Fruit fly (Drosophila melanogaster) whole organism, embryonic: ENCODE data around the gene CG4757.

Source experiments
- ATbp ChIP-seq: fragments of 200-800 bp; sonication (Bioruptor generic); optimal IDR thresholded peaks from 2 replicates; lab custom pipeline; 2017; ENCODE audit warnings: missing biosample characterization, mild to moderate bottlenecking, missing genetic modification characterization, missing genetic modification reagents
- Abd-B ChIP-seq: fragments of 200-800 bp; sonication (Bioruptor generic); optimal IDR thresholded peaks from 2 replicates; lab custom pipeline; 2018; ENCODE audit warnings: missing biosample characterization, mild to moderate bottlenecking, missing genetic modification characterization, moderate library complexity
- Blimp-1 ChIP-seq: fragments of 200-800 bp; sonication (Bioruptor generic); optimal IDR thresholded peaks from 3 replicates; lab custom pipeline; 2018; ENCODE audit warnings: missing biosample characterization, missing genetic modification characterization, mild to moderate bottlenecking, moderate library complexity, missing genetic modification reagents
- CG10209 ChIP-seq: fragments of 200-800 bp; sonication (Bioruptor generic); optimal IDR thresholded peaks from 3 replicates; lab custom pipeline; 2017; ENCODE audit warnings: missing biosample characterization, mild to moderate bottlenecking, missing genetic modification characterization, missing genetic modification reagents
- CG11398 ChIP-seq: fragments of 200-800 bp; sonication (Bioruptor generic); optimal IDR thresholded peaks from 2 replicates; lab custom pipeline; 2016; ENCODE audit warnings: missing biosample characterization, missing genetic modification characterization
- CG11456 ChIP-seq: fragments of 200-800 bp; sonication (Bioruptor generic); IDR thresholded peaks from 3 replicates; pipeline ENCODE4 v1.3.6; 2022; ENCODE audit warnings: missing biosample characterization, missing genetic modification characterization
- CG12071 ChIP-seq: fragments of 200-800 bp; sonication (Bioruptor generic); optimal IDR thresholded peaks from 3 replicates; lab custom pipeline; 2018; ENCODE audit warnings: missing biosample characterization, mild to moderate bottlenecking, missing genetic modification characterization
- CG12659 ChIP-seq: fragments of 200-800 bp; sonication (Bioruptor generic); optimal IDR thresholded peaks from 3 replicates; lab custom pipeline; 2017; ENCODE audit warnings: mild to moderate bottlenecking, missing biosample characterization, missing genetic modification reagents, missing genetic modification characterization
- CG12744 ChIP-seq: fragments of 200-800 bp; sonication (Bioruptor generic); optimal IDR thresholded peaks from 2 replicates; lab custom pipeline; 2016; ENCODE audit warnings: missing biosample characterization, missing genetic modification characterization
- CG14441 ChIP-seq: fragments of 200-800 bp; sonication (Bioruptor generic); IDR thresholded peaks from 2 replicates; pipeline ENCODE4 v1.3.6; 2022; ENCODE audit warnings: missing biosample characterization, missing genetic modification characterization
- CG1529 ChIP-seq: fragments of 200-800 bp; sonication (Bioruptor generic); optimal IDR thresholded peaks from 3 replicates; lab custom pipeline; 2018; ENCODE audit warnings: missing biosample characterization, missing genetic modification characterization
- CG15514 ChIP-seq: fragments of 200-800 bp; sonication (Bioruptor generic); optimal IDR thresholded peaks from 3 replicates; lab custom pipeline; 2017; ENCODE audit warnings: missing biosample characterization, missing genetic modification characterization, mild to moderate bottlenecking, moderate library complexity, missing genetic modification reagents
- CG16779 ChIP-seq: fragments of 200-800 bp; sonication (Bioruptor generic); IDR thresholded peaks from 2 replicates; pipeline ENCODE4 v1.3.6; 2022; ENCODE audit warnings: missing biosample characterization, missing genetic modification characterization
- CG16813 ChIP-seq: fragments of 200-800 bp; sonication (Bioruptor generic); IDR thresholded peaks from 3 replicates; pipeline ENCODE4 v1.3.6; 2022; ENCODE audit warnings: missing biosample characterization, missing genetic modification characterization; ENCODE audit not compliant: partially characterized antibody
- CG34376 ChIP-seq: fragments of 200-800 bp; sonication (Bioruptor generic); optimal IDR thresholded peaks from 2 replicates; lab custom pipeline; 2018; ENCODE audit warnings: missing biosample characterization, mild to moderate bottlenecking, missing genetic modification characterization
- CG34422 ChIP-seq: fragments of 200-800 bp; sonication (Bioruptor generic); IDR thresholded peaks from 3 replicates; pipeline ENCODE4 v1.3.6; 2022; ENCODE audit warnings: missing biosample characterization, missing genetic modification characterization
- CG3838 ChIP-seq: fragments of 200-800 bp; sonication (Bioruptor generic); optimal IDR thresholded peaks from 3 replicates; lab custom pipeline; 2016; ENCODE audit warnings: missing biosample characterization, missing genetic modification characterization
- CG42726 ChIP-seq: fragments of 200-800 bp; sonication (Bioruptor generic); IDR thresholded peaks from 2 replicates; pipeline ENCODE4 v1.3.6; 2022; ENCODE audit warnings: missing biosample characterization, missing genetic modification characterization; ENCODE audit not compliant: partially characterized antibody
- CG43689 ChIP-seq: fragments of 200-800 bp; sonication (Bioruptor generic); IDR thresholded peaks from 2 replicates; pipeline ENCODE4 v1.3.6; 2022; ENCODE audit warnings: missing biosample characterization, missing genetic modification characterization
- CG4820 ChIP-seq: fragments of 200-800 bp; sonication (Bioruptor generic); optimal IDR thresholded peaks from 3 replicates; lab custom pipeline; 2016; ENCODE audit warnings: missing biosample characterization, missing genetic modification characterization
- CG6175 ChIP-seq: fragments of 200-800 bp; sonication (Bioruptor generic); IDR thresholded peaks from 3 replicates; pipeline ENCODE4 v1.3.6; 2022; ENCODE audit warnings: missing biosample characterization, missing genetic modification characterization
- CG6272 ChIP-seq: fragments of 200-800 bp; sonication (Bioruptor generic); IDR thresholded peaks from 2 replicates; pipeline ENCODE4 v1.3.6; 2022; ENCODE audit warnings: missing biosample characterization, missing genetic modification characterization
- CG7987 ChIP-seq: fragments of 200-800 bp; sonication (Bioruptor generic); optimal IDR thresholded peaks from 2 replicates; lab custom pipeline; 2018; ENCODE audit warnings: missing biosample characterization, mild to moderate bottlenecking, missing genetic modification characterization, moderate library complexity
- D ChIP-seq, 2 experiments: fragments of 200-800 bp in 1 of 2; fragments of >200 bp in 1 of 2; sonication (Bioruptor generic) in 1 of 2; optimal IDR thresholded peaks; 2 replicates in 1 of 2; 3 replicates in 1 of 2; lab custom pipeline; 2017; ENCODE audit warnings: mild to moderate bottlenecking in 1 of 2, missing biosample characterization in 1 of 2, missing genetic modification characterization in 1 of 2, missing genetic modification reagents in 1 of 2
- Dad ChIP-seq: fragments of 200-800 bp; sonication (Bioruptor generic); optimal IDR thresholded peaks from 3 replicates; lab custom pipeline; 2016; ENCODE audit warnings: missing biosample characterization, missing genetic modification characterization
- E2f1 ChIP-seq: fragments of 200-800 bp; sonication (Bioruptor generic); IDR thresholded peaks from 2 replicates; pipeline ENCODE4 v1.3.6; 2022; ENCODE audit warnings: missing biosample characterization, missing genetic modification characterization
- HmgZ ChIP-seq: fragments of 200-800 bp; sonication (Bioruptor generic); optimal IDR thresholded peaks from 2 replicates; lab custom pipeline; 2018; ENCODE audit warnings: missing biosample characterization, mild to moderate bottlenecking, missing genetic modification characterization
- MTF-1 ChIP-seq: fragments of 200-800 bp; sonication (Bioruptor generic); optimal IDR thresholded peaks from 2 replicates; lab custom pipeline; 2018; ENCODE audit warnings: missing biosample characterization, mild to moderate bottlenecking, missing genetic modification characterization, borderline replicate concordance
- Optix ChIP-seq: fragments of 200-800 bp; sonication (Bioruptor generic); IDR thresholded peaks from 3 replicates; pipeline ENCODE4 v1.3.6; 2022; ENCODE audit warnings: missing biosample characterization, missing genetic modification characterization
- Pdp1 ChIP-seq, 2 experiments: fragments of 200-800 bp; sonication (Bioruptor generic); optimal IDR thresholded peaks; 3 replicates each; lab custom pipeline; 2016; ENCODE audit warnings: missing biosample characterization in 2 of 2, missing genetic modification characterization in 2 of 2, mild to moderate bottlenecking in 1 of 2, moderate library complexity in 1 of 2
- Trl ChIP-seq, 3 experiments: fragments of >200 bp in 2 of 3; fragments of 200-800 bp in 1 of 3; sonication (Bioruptor generic) in 1 of 3; optimal IDR thresholded peaks; 2 replicates in 1 of 3; 3 replicates in 2 of 3; lab custom pipeline; 2016 to 2017; ENCODE audit warnings: missing biosample characterization in 1 of 3, missing genetic modification characterization in 1 of 3
- Vsx1 ChIP-seq: fragments of 200-800 bp; sonication (Bioruptor generic); optimal IDR thresholded peaks from 2 replicates; lab custom pipeline; 2017; ENCODE audit warnings: missing biosample characterization, mild to moderate bottlenecking, missing genetic modification characterization, missing genetic modification reagents
- cato ChIP-seq: fragments of 200-800 bp; sonication (Bioruptor generic); optimal IDR thresholded peaks from 2 replicates; lab custom pipeline; 2016; ENCODE audit warnings: missing biosample characterization, missing genetic modification characterization, borderline replicate concordance
- cg ChIP-seq: fragments of 200-800 bp; sonication (Bioruptor generic); optimal IDR thresholded peaks from 3 replicates; lab custom pipeline; 2019; ENCODE audit warnings: missing biosample characterization, mild to moderate bottlenecking, missing genetic modification characterization, moderate library complexity
- dati ChIP-seq: fragments of 200-800 bp; sonication (Bioruptor generic); IDR thresholded peaks from 2 replicates; pipeline ENCODE4 v1.3.6; 2022; ENCODE audit warnings: missing biosample characterization, missing genetic modification characterization
- dpn ChIP-seq, 2 experiments: fragments of 200-800 bp; sonication (Bioruptor generic); optimal IDR thresholded peaks; 3 replicates each; lab custom pipeline; 2016; ENCODE audit warnings: missing biosample characterization in 2 of 2, missing genetic modification characterization in 2 of 2
- gem ChIP-seq: fragments of 200-800 bp; sonication (Bioruptor generic); optimal IDR thresholded peaks from 2 replicates; lab custom pipeline; 2019; ENCODE audit warnings: missing biosample characterization, mild to moderate bottlenecking, missing genetic modification characterization, moderate library complexity
- gfzf ChIP-seq: fragments of 200-800 bp; sonication (Bioruptor generic); optimal IDR thresholded peaks from 2 replicates; lab custom pipeline; 2016; ENCODE audit warnings: missing biosample characterization, mild to moderate bottlenecking, missing genetic modification characterization, moderate library complexity
- klu ChIP-seq: fragments of 200-800 bp; sonication (Bioruptor generic); IDR thresholded peaks from 2 replicates; pipeline ENCODE4 v1.3.6; 2022; ENCODE audit warnings: missing biosample characterization, missing genetic modification characterization
- lbe ChIP-seq: fragments of 200-800 bp; sonication (Bioruptor generic); optimal IDR thresholded peaks from 2 replicates; lab custom pipeline; 2016; ENCODE audit warnings: missing biosample characterization, mild to moderate bottlenecking, missing genetic modification characterization
- nau ChIP-seq: fragments of 200-800 bp; sonication (Bioruptor generic); optimal IDR thresholded peaks from 3 replicates; lab custom pipeline; 2017; ENCODE audit warnings: missing biosample characterization, mild to moderate bottlenecking, missing genetic modification characterization, missing genetic modification reagents
- nmo ChIP-seq: fragments of 200-800 bp; sonication (Bioruptor generic); optimal IDR thresholded peaks from 2 replicates; lab custom pipeline; 2018; ENCODE audit warnings: missing biosample characterization, mild to moderate bottlenecking, missing genetic modification characterization, moderate library complexity
- nom ChIP-seq: fragments of 200-800 bp; sonication (Bioruptor generic); optimal IDR thresholded peaks from 2 replicates; lab custom pipeline; 2017; ENCODE audit warnings: missing biosample characterization, missing genetic modification characterization, mild to moderate bottlenecking, moderate library complexity, missing genetic modification reagents
- sisA ChIP-seq: fragments of 200-800 bp; sonication (Bioruptor generic); IDR thresholded peaks from 2 replicates; pipeline ENCODE4 v1.3.6; 2022; ENCODE audit warnings: missing biosample characterization, missing genetic modification characterization
- so ChIP-seq: fragments of 200-800 bp; sonication (Bioruptor generic); IDR thresholded peaks from 3 replicates; pipeline ENCODE4 v1.3.6; 2022; ENCODE audit warnings: missing biosample characterization, missing genetic modification characterization
- unc-4 ChIP-seq: fragments of 200-800 bp; sonication (Bioruptor generic); IDR thresholded peaks from 2 replicates; pipeline ENCODE4 v1.3.6; 2022; ENCODE audit warnings: missing biosample characterization, missing genetic modification characterization; ENCODE audit not compliant: partially characterized antibody
- wek ChIP-seq: fragments of 200-800 bp; sonication (Bioruptor generic); optimal IDR thresholded peaks from 3 replicates; lab custom pipeline; 2018; ENCODE audit warnings: missing biosample characterization, mild to moderate bottlenecking, missing genetic modification characterization, moderate library complexity

Gene CG4757

DNA sequence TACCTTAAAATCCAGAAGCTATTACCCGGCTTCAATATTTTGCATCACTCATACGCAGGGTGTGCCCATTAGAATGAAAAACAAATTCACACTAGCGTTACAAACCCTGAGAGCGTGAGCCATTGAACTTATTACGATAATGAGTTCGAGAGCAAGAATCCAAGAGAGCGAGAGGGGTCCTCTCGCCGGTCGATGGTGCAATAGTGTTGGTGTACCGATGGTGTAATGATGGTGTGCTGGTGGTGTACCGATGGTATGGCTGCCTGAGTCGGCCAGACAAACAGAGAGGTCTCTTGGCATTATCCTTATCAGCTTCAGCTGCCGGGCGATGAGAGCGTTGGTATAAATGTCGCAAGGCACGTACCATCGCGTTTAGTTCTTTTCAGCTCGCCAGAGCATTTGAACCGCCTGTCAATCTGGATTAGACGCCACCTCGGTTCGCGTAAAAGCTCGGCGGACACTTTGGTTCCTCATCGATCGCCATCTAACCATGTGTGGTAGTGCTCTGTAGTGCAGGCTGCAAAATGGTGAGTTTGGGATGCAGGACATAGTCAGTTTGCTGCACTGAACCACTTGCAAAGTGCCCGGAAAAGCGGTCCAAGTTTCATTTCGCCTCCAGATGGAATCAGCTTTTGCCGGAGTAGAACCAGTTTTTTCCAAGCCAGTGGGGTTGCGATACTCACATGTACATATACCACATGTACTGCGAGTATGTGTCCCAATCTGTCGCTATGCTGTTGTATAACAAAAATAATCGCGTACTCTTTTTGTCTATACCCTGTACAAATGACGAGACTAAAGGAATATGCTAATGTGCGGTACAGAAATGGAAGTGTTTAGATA is 39.3 kb downstream of the CG4757 start (continued):
- TF ChIP-seq CG6175 (GFP tag; lab: Robert Waterston, UW) (no peak), CG16779 (GFP tag; lab: Robert Waterston, UW) (no peak), CG15514 (GFP tag; lab: Kevin White, UChicago) (no peak), CG10209 (GFP tag; lab: Kevin White, UChicago) (no peak), dati (no peak), nau (GFP tag; lab: Kevin White, UChicago) (no peak), HmgZ (tag; lab: Kevin White, UChicago) (peak; percentile 48), MTF-1 (GFP tag; lab: Kevin White, UChicago) (no peak), nmo (GFP tag; lab: Kevin White, UChicago) (no peak), lbe (GFP tag; lab: Kevin White, UChicago) (no peak), CG34376 (peak; percentile 63), cato (no peak), sisA (GFP tag; lab: Robert Waterston, UW) (no peak), klu (GFP tag; lab: Robert Waterston, UW) (no peak), CG6272 (GFP tag; lab: Robert Waterston, UW) (no peak), E2f1 (no peak), CG4820 (no peak), Optix (GFP tag; lab: Robert Waterston, UW) (no peak), CG34422 (GFP tag; lab: Robert Waterston, UW) (peak; percentile 13; the same call in 1 of the 3 replicates), dpn (GFP tag; optimal IDR thresholded peaks at IDR 0.05; lab: Kevin White, UChicago) (no peak), Vsx1 (GFP tag; lab: Kevin White, UChicago) (peak; percentile 41), ATbp (peak; percentile 46), wek (peak; percentile 9), CG1529 (GFP tag; lab: Kevin White, UChicago) (peak; percentile 27), Abd-B (GFP tag; lab: Kevin White, UChicago) (no peak), unc-4 (GFP tag; lab: Robert Waterston, UW) (0 out of 2 replicates have a peak, but pooled peaks have one; percentile 15), so (GFP tag; lab: Robert Waterston, UW) (no peak), Pdp1 (GFP tag; optimal IDR thresholded peaks at IDR 0.05; lab: Kevin White, UChicago) (peak in 1 of 2 experiments; percentile 98), CG12071 (GFP tag; lab: Kevin White, UChicago) (peak; percentile 2), gem (tag; lab: Kevin White, UChicago) (no peak), CG11456 (GFP tag; lab: Robert Waterston, UW) (0 out of 3 replicates have a peak, but pooled peaks have one; percentile 36), CG12659 (GFP tag; lab: Kevin White, UChicago) (no peak), CG3838 (no peak), cg (GFP tag; lab: Kevin White, UChicago) (peak; percentile 43), gfzf (no peak), nom (GFP tag; lab: Kevin White, UChicago) (peak; percentile 1), CG11398 (GFP tag; lab: Kevin White, UChicago) (no peak), CG12744 (GFP tag; lab: Kevin White, UChicago) (no peak), CG42726 (GFP tag; lab: Robert Waterston, UW) (no peak), CG16813 (no peak), Dad (GFP tag; lab: Kevin White, UChicago) (no peak), D (optimal IDR thresholded peaks at IDR 0.05; lab: Kevin White, UChicago) (no peak), D (GFP tag; optimal IDR thresholded peaks at IDR 0.05; lab: Kevin White, UChicago) (no peak), Blimp-1 (GFP tag; lab: Kevin White, UChicago) (no peak), CG14441 (GFP tag; lab: Robert Waterston, UW) (no peak), CG43689 (GFP tag; lab: Robert Waterston, UW) (no peak), Trl (optimal IDR thresholded peaks at IDR 0.05; lab: Kevin White, UChicago) (peak; percentile 41 to 84), Trl (GFP tag; optimal IDR thresholded peaks at IDR 0.05; lab: Kevin White, UChicago) (no peak), CG7987 (GFP tag; lab: Kevin White, UChicago) (no peak)
